Worm (Caenorhabditis elegans) whole organism, mixed stage, embryonic: ENCODE data around the gene ilcr-2.

Experiments
- M03D4.4 ChIP-seq: sonication (generic microtip); optimal IDR thresholded peaks from 2 replicates; lab custom pipeline; 2017; ENCODE audit warnings: mild to moderate bottlenecking, missing genetic modification characterization, missing compliant biosample characterization
- bed-3 ChIP-seq: fragments of 200-800 bp; sonication (Bioruptor generic); optimal IDR thresholded peaks from 3 replicates; lab custom pipeline; 2018; ENCODE audit warnings: mild to moderate bottlenecking, missing genetic modification characterization, moderate library complexity, missing compliant biosample characterization
- blmp-1 ChIP-seq: fragments of 150-350 bp; optimal IDR thresholded peaks from 2 replicates; lab custom pipeline; 2014; ENCODE audit warnings: missing biosample characterization, missing genetic modification characterization
- ceh-39 ChIP-seq: fragments of 150-350 bp; optimal IDR thresholded peaks from 2 replicates; lab custom pipeline; 2014; ENCODE audit warnings: missing biosample characterization, missing genetic modification characterization
- ceh-43 ChIP-seq: fragments of 200-800 bp; sonication (Bioruptor generic); optimal IDR thresholded peaks from 2 replicates; lab custom pipeline; 2018; ENCODE audit warnings: mild to moderate bottlenecking, missing genetic modification characterization, moderate library complexity, missing compliant biosample characterization
- ces-1 ChIP-seq: fragments of 150-350 bp; optimal IDR thresholded peaks from 2 replicates; lab custom pipeline; 2014; ENCODE audit warnings: missing biosample characterization, missing genetic modification reagents, missing genetic modification characterization
- drap-1 ChIP-seq: fragments of 200-800 bp; sonication (Bioruptor generic); optimal IDR thresholded peaks from 3 replicates; lab custom pipeline; 2018; ENCODE audit warnings: mild to moderate bottlenecking, missing genetic modification characterization, missing compliant biosample characterization
- elt-1 ChIP-seq: sonication (generic microtip); optimal IDR thresholded peaks from 2 replicates; lab custom pipeline; 2017; ENCODE audit warnings: missing genetic modification characterization, mild to moderate bottlenecking, missing compliant biosample characterization, antibody characterized with exemption, moderate library complexity, borderline replicate concordance; ENCODE audit not compliant: insufficient read depth
- elt-3 ChIP-seq: fragments of 150-350 bp; optimal IDR thresholded peaks from 2 replicates; lab custom pipeline; 2014; ENCODE audit warnings: missing biosample characterization, missing genetic modification characterization
- ham-2 ChIP-seq: fragments of 200-800 bp; sonication (Bioruptor generic); optimal IDR thresholded peaks from 2 replicates; lab custom pipeline; 2018; ENCODE audit warnings: mild to moderate bottlenecking, missing genetic modification characterization, missing compliant biosample characterization
- hlh-1 ChIP-seq: fragments of 150-350 bp; optimal IDR thresholded peaks from 2 replicates; lab custom pipeline; 2014; ENCODE audit warnings: missing biosample characterization, missing genetic modification reagents, missing genetic modification characterization
- lin-13 ChIP-seq: fragments of 150-350 bp; optimal IDR thresholded peaks from 2 replicates; lab custom pipeline; 2014; ENCODE audit warnings: missing biosample characterization, missing genetic modification characterization
- lsy-2 ChIP-seq: fragments of 150-350 bp; optimal IDR thresholded peaks from 2 replicates; lab custom pipeline; 2014; ENCODE audit warnings: missing biosample characterization, missing genetic modification characterization
- mab-5 ChIP-seq: fragments of 150-350 bp; optimal IDR thresholded peaks from 2 replicates; lab custom pipeline; 2014; ENCODE audit warnings: missing biosample characterization, missing genetic modification characterization
- mep-1 ChIP-seq: fragments of 150-350 bp; optimal IDR thresholded peaks from 2 replicates; lab custom pipeline; 2017; ENCODE audit warnings: missing biosample characterization, missing genetic modification reagents, missing genetic modification characterization, inconsistent platforms
- mls-2 ChIP-seq: sonication (generic microtip); optimal IDR thresholded peaks from 2 replicates; lab custom pipeline; 2016; ENCODE audit warnings: mild to moderate bottlenecking, missing genetic modification characterization, moderate library complexity, missing compliant biosample characterization
- nhr-12 ChIP-seq: fragments of 150-350 bp; optimal IDR thresholded peaks from 2 replicates; lab custom pipeline; 2014; ENCODE audit warnings: missing biosample characterization, missing genetic modification characterization
- nhr-237 ChIP-seq: fragments of 150-350 bp; optimal IDR thresholded peaks from 2 replicates; lab custom pipeline; 2014; ENCODE audit warnings: missing biosample characterization, missing genetic modification characterization
- nhr-28 ChIP-seq: fragments of 150-350 bp; optimal IDR thresholded peaks from 2 replicates; lab custom pipeline; 2014; ENCODE audit warnings: missing biosample characterization, missing genetic modification characterization
- pha-4 ChIP-seq: fragments of 150-350 bp; optimal IDR thresholded peaks from 2 replicates; lab custom pipeline; 2018; ENCODE audit warnings: missing biosample characterization, missing genetic modification reagents, missing genetic modification characterization
- snpc-4 ChIP-seq: fragments of 150-350 bp; optimal IDR thresholded peaks from 2 replicates; lab custom pipeline; 2014; ENCODE audit warnings: missing biosample characterization, missing genetic modification characterization
- sptf-1 ChIP-seq: sonication (generic microtip); optimal IDR thresholded peaks from 2 replicates; lab custom pipeline; 2017; ENCODE audit warnings: mild to moderate bottlenecking, missing genetic modification characterization, moderate library complexity, missing compliant biosample characterization
- tbx-8 ChIP-seq: fragments of 200-800 bp; sonication (Bioruptor generic); optimal IDR thresholded peaks from 2 replicates; lab custom pipeline; 2018; ENCODE audit warnings: mild to moderate bottlenecking, missing genetic modification characterization, moderate library complexity, missing compliant biosample characterization
- unc-120 ChIP-seq: sonication (generic microtip); optimal IDR thresholded peaks from 2 replicates; lab custom pipeline; 2017; ENCODE audit warnings: missing genetic modification characterization, missing compliant biosample characterization; ENCODE audit not compliant: poor library complexity, severe bottlenecking
- unc-39 ChIP-seq: fragments of 150-350 bp; optimal IDR thresholded peaks from 2 replicates; lab custom pipeline; 2014; ENCODE audit warnings: missing biosample characterization, missing genetic modification characterization
- unc-62 ChIP-seq: fragments of 150-350 bp; optimal IDR thresholded peaks from 2 replicates; lab custom pipeline; 2014; ENCODE audit warnings: missing biosample characterization, missing genetic modification reagents, missing genetic modification characterization
- zip-8 ChIP-seq: fragments of 150-350 bp; optimal IDR thresholded peaks from 2 replicates; lab custom pipeline; 2014; ENCODE audit warnings: missing biosample characterization, missing genetic modification characterization

The ilcr-2 gene

ce11 chrII:5465729-5466408 is 9.2 kb upstream of the ilcr-2 start, which contains the start of gene clr-1:
TSS of gene clr-1 (plus strand) at chrII:5466358.
- TF ChIP-seq unc-120 (tag; lab: Kevin White, UChicago) (peak; percentile 27), bed-3 (GFP tag; lab: Kevin White, UChicago) (no peak), hlh-1 (peak; percentile 74)
- TF ChIP-seq, all 35 proteins: peak for 2

- TF ChIP-seq mep-1 (tag; lab: Kevin White, UChicago) (peak; percentile 11), unc-62 (GFP tag; lab: Kevin White, UChicago) (no peak), lin-13 (tag; lab: Kevin White, UChicago) (peak; percentile 42), zip-8 (tag; lab: Kevin White, UChicago) (no peak), nhr-237 (peak; percentile 34), snpc-4 (tag; lab: Kevin White, UChicago) (no peak), nhr-12 (tag; lab: Kevin White, UChicago) (no peak), lsy-2 (tag; lab: Kevin White, UChicago) (peak; percentile 73), ces-1 (GFP tag; lab: Kevin White, UChicago) (peak; percentile 84)
Observed at ce11 chrII:5473946-5474423, 1.1 kb upstream of the ilcr-2 start, which contains the start of gene mrps-16. TSS of gene mrps-16 (plus strand) at chrII:5474373.

ce11 chrII:5478318-5478717 is 3.3 kb downstream of the ilcr-2 start, which contains the start of gene F56D1.1:
TSS of gene F56D1.1 (plus strand) at chrII:5478618.
- no peak for TF ChIP-seq mls-2 (tag; lab: Kevin White, UChicago)
- no peak for TF ChIP-seq mab-5 (tag; lab: Kevin White, UChicago)
- no peak for TF ChIP-seq ceh-43 (GFP tag; lab: Kevin White, UChicago)
- TF ChIP-seq tbx-8 = no peak
- TF ChIP-seq pha-4 (tag; lab: Kevin White, UChicago) = no peak
- TF ChIP-seq sptf-1 (tag; lab: Kevin White, UChicago) = no peak
- TF ChIP-seq elt-1 = no peak
- no peak for TF ChIP-seq lin-13 (tag; lab: Kevin White, UChicago)
- no peak for TF ChIP-seq unc-39
- TF ChIP-seq M03D4.4 (tag; lab: Kevin White, UChicago) = no peak
- TF ChIP-seq zip-8 (tag; lab: Kevin White, UChicago) = no peak
- no peak for TF ChIP-seq snpc-4 (tag; lab: Kevin White, UChicago)
- no peak for TF ChIP-seq blmp-1 (tag; lab: Kevin White, UChicago)
- no peak for TF ChIP-seq elt-3 (tag; lab: Kevin White, UChicago)
- no peak for TF ChIP-seq hlh-1
- TF ChIP-seq ham-2 = no peak
- TF ChIP-seq ces-1 (GFP tag; lab: Kevin White, UChicago) = no peak
- TF ChIP-seq, all 35 proteins: peak for 0

- TF ChIP-seq bed-3 (GFP tag; lab: Kevin White, UChicago) (no peak), unc-120 (tag; lab: Kevin White, UChicago) (no peak), nhr-28 (no peak), drap-1 (GFP tag; lab: Kevin White, UChicago) (no peak)
Observed at ce11 chrII:5481982-5482381, 6.9 kb downstream of the ilcr-2 start, which contains the start of gene cal-8. TSS of gene cal-8 (minus strand) at chrII:5482041.

ce11 chrII:5487844-5488243 is 12.8 kb downstream of the ilcr-2 start, which contains the start of gene nep-5:
TSS of gene nep-5 (plus strand) at chrII:5488144.
- TF ChIP-seq ceh-39 (tag; lab: Kevin White, UChicago) (no peak), unc-120 (tag; lab: Kevin White, UChicago) (no peak), hlh-1 (no peak)

- no peak for TF ChIP-seq hlh-1
Observed at ce11 chrII:5494405-5494804, 19.4 kb downstream of the ilcr-2 start, which contains the start of gene F12A10.6. TSS of gene F12A10.6 (minus strand) at chrII:5494505.
